Worm (Caenorhabditis elegans): Measurements from ENCODE around the gene acsd-1.

- no peak for TF ChIP-seq ref-1 (GFP tag; conservative IDR thresholded peaks at IDR 0.05)
- TF ChIP-seq klf-2 (GFP tag; conservative IDR thresholded peaks at IDR 0.05), result no peak
- TF ChIP-seq flt-1 (GFP tag; IDR thresholded peaks at IDR 0.05), result no peak
- TF ChIP-seq ztf-29 (GFP tag; IDR thresholded peaks at IDR 0.05), result no peak
- TF ChIP-seq T22C8.4 (GFP tag; IDR thresholded peaks at IDR 0.05), result no peak
- TF ChIP-seq med-1 (GFP tag; optimal IDR thresholded peaks at IDR 0.05; ENCODE audit: insufficient read depth), result no peak
- no peak for TF ChIP-seq tab-1 (GFP tag; IDR thresholded peaks at IDR 0.05)
- no peak for TF ChIP-seq ztf-23 (GFP tag; IDR thresholded peaks at IDR 0.05)
Observed at ce11 chrIII:1179006-1179405, 62.7 kb downstream of the acsd-1 start.

Data from whole organism, midembryonic.